Worm (Caenorhabditis elegans) whole organism, L2 larva: Measurements from ENCODE around the gene pri-1.

Experiments
- C34F6.9 ChIP-seq: fragments of 150-350 bp; optimal IDR thresholded peaks from 2 replicates; lab custom pipeline; 2014; ENCODE audit warnings: missing biosample characterization, missing genetic modification characterization
- F13H6.1 ChIP-seq: sonication (generic microtip); optimal IDR thresholded peaks from 2 replicates; lab custom pipeline; 2016; ENCODE audit warnings: missing genetic modification characterization, missing compliant biosample characterization
- R02D3.7 ChIP-seq: fragments of 150-350 bp; optimal IDR thresholded peaks from 2 replicates; lab custom pipeline; 2014; ENCODE audit warnings: missing biosample characterization, missing genetic modification characterization
- ZK546.5 ChIP-seq: sonication (generic microtip); optimal IDR thresholded peaks from 2 replicates; lab custom pipeline; 2017; ENCODE audit warnings: missing biosample characterization, missing genetic modification characterization
- alr-1 ChIP-seq: fragments of 150-350 bp; optimal IDR thresholded peaks from 2 replicates; lab custom pipeline; 2014; ENCODE audit warnings: missing biosample characterization, missing genetic modification characterization
- aly-2 ChIP-seq: fragments of 150-350 bp; optimal IDR thresholded peaks from 2 replicates; lab custom pipeline; 2014; ENCODE audit warnings: missing biosample characterization, missing genetic modification characterization
- ama-1 ChIP-seq: fragments of 150-350 bp; optimal IDR thresholded peaks from 2 replicates; lab custom pipeline; 2018; ENCODE audit warnings: inconsistent platforms
- blmp-1 ChIP-seq: sonication (generic microtip); optimal IDR thresholded peaks from 2 replicates; lab custom pipeline; 2017; ENCODE audit warnings: missing genetic modification characterization, mild to moderate bottlenecking, missing compliant biosample characterization, antibody characterized with exemption, moderate library complexity; ENCODE audit not compliant: insufficient read depth
- ceh-16 ChIP-seq: fragments of 150-350 bp; optimal IDR thresholded peaks from 2 replicates; lab custom pipeline; 2014; ENCODE audit warnings: missing biosample characterization, missing genetic modification characterization
- dmd-4 ChIP-seq: sonication (generic microtip); optimal IDR thresholded peaks from 2 replicates; lab custom pipeline; 2017; ENCODE audit warnings: missing biosample characterization, missing genetic modification characterization
- elt-1 ChIP-seq: fragments of 150-350 bp; optimal IDR thresholded peaks from 2 replicates; lab custom pipeline; 2014; ENCODE audit warnings: missing biosample characterization, missing genetic modification characterization
- elt-3 ChIP-seq: sonication (generic microtip); optimal IDR thresholded peaks from 2 replicates; lab custom pipeline; 2017; ENCODE audit warnings: missing biosample characterization, missing genetic modification characterization
- gmeb-1 ChIP-seq: fragments of 150-350 bp; optimal IDR thresholded peaks from 2 replicates; lab custom pipeline; 2014; ENCODE audit warnings: missing biosample characterization, missing genetic modification characterization
- lsy-2 ChIP-seq, 2 experiments: fragments of 150-350 bp in 1 of 2; sonication (generic microtip) in 1 of 2; optimal IDR thresholded peaks; 2 replicates each; lab custom pipeline; 2014 to 2017; ENCODE audit warnings: missing biosample characterization in 2 of 2, missing genetic modification characterization in 2 of 2
- mab-5 ChIP-seq: fragments of 150-350 bp; optimal IDR thresholded peaks from 2 replicates; lab custom pipeline; 2014; ENCODE audit warnings: missing biosample characterization, missing genetic modification characterization
- mbf-1 ChIP-seq: sonication (generic microtip); optimal IDR thresholded peaks from 2 replicates; lab custom pipeline; 2017; ENCODE audit warnings: missing biosample characterization, missing genetic modification characterization
- mdl-1 ChIP-seq, 2 experiments: fragments of 150-350 bp in 1 of 2; sonication (generic microtip) in 1 of 2; optimal IDR thresholded peaks; 2 replicates each; lab custom pipeline; 2017; ENCODE audit warnings: missing biosample characterization in 2 of 2, missing genetic modification characterization in 2 of 2
- nhr-11 ChIP-seq: fragments of 150-350 bp; optimal IDR thresholded peaks from 2 replicates; lab custom pipeline; 2014; ENCODE audit warnings: missing biosample characterization, missing genetic modification characterization
- nhr-12 ChIP-seq: fragments of 150-350 bp; optimal IDR thresholded peaks from 2 replicates; lab custom pipeline; 2014; ENCODE audit warnings: missing biosample characterization, missing genetic modification characterization
- nhr-21 ChIP-seq: fragments of 150-350 bp; optimal IDR thresholded peaks from 2 replicates; lab custom pipeline; 2014; ENCODE audit warnings: missing biosample characterization, missing genetic modification characterization
- nhr-23 ChIP-seq: fragments of 150-350 bp; optimal IDR thresholded peaks from 2 replicates; lab custom pipeline; 2014; ENCODE audit warnings: missing biosample characterization, missing genetic modification reagents, missing genetic modification characterization
- nhr-237 ChIP-seq: fragments of 150-350 bp; optimal IDR thresholded peaks from 2 replicates; lab custom pipeline; 2014; ENCODE audit warnings: missing biosample characterization, missing genetic modification characterization
- nhr-25 ChIP-seq: fragments of 150-350 bp; sonication (generic microtip); optimal IDR thresholded peaks from 3 replicates; lab custom pipeline; 2014; ENCODE audit warnings: missing biosample characterization, missing genetic modification characterization
- nhr-6 ChIP-seq: fragments of 150-350 bp; optimal IDR thresholded peaks from 2 replicates; lab custom pipeline; 2014; ENCODE audit warnings: missing biosample characterization, missing genetic modification characterization
- peb-1 ChIP-seq: fragments of 150-350 bp; optimal IDR thresholded peaks from 2 replicates; lab custom pipeline; 2014; ENCODE audit warnings: missing biosample characterization, missing genetic modification characterization
- sem-4 ChIP-seq: fragments of 150-350 bp; optimal IDR thresholded peaks from 2 replicates; lab custom pipeline; 2014; ENCODE audit warnings: missing biosample characterization, missing genetic modification reagents, missing genetic modification characterization
- skn-1 ChIP-seq: sonication (generic microtip); optimal IDR thresholded peaks from 2 replicates; lab custom pipeline; 2017; ENCODE audit warnings: missing biosample characterization, missing genetic modification characterization
- sma-3 ChIP-seq: sonication (generic microtip); optimal IDR thresholded peaks from 2 replicates; lab custom pipeline; 2016; ENCODE audit warnings: missing genetic modification reagents, missing genetic modification characterization, missing compliant biosample characterization
- sma-9 ChIP-seq, 2 experiments: fragments of 150-350 bp in 1 of 2; sonication (generic microtip) in 1 of 2; optimal IDR thresholded peaks; 2 replicates each; lab custom pipeline; 2014 to 2016; ENCODE audit warnings: missing genetic modification characterization in 2 of 2, mild to moderate bottlenecking in 1 of 2, missing biosample characterization in 1 of 2, missing compliant biosample characterization in 1 of 2, missing genetic modification reagents in 1 of 2, moderate library complexity in 1 of 2
- snpc-4 ChIP-seq: fragments of 150-350 bp; optimal IDR thresholded peaks from 2 replicates; lab custom pipeline; 2014; ENCODE audit warnings: missing biosample characterization, missing genetic modification characterization
- unc-39 ChIP-seq: fragments of 150-350 bp; optimal IDR thresholded peaks from 2 replicates; lab custom pipeline; 2014; ENCODE audit warnings: missing biosample characterization, missing genetic modification characterization
- unc-55 ChIP-seq: fragments of 150-350 bp; sonication (generic microtip); optimal IDR thresholded peaks from 3 replicates; lab custom pipeline; 2014; ENCODE audit warnings: missing biosample characterization, missing genetic modification reagents, missing genetic modification characterization
- zag-1 ChIP-seq: fragments of 150-350 bp; optimal IDR thresholded peaks from 2 replicates; lab custom pipeline; 2014; ENCODE audit warnings: missing biosample characterization, missing genetic modification characterization
- ztf-11 ChIP-seq: sonication (generic microtip); optimal IDR thresholded peaks from 2 replicates; lab custom pipeline; 2017; ENCODE audit warnings: missing biosample characterization, missing genetic modification characterization

pri-1 gene

ce11 chrIII:9600645-9601044 lies 13.4 kb downstream of the pri-1 start, which contains the start of gene F58A4.2:
Gene F58A4.2, minus strand, starts transcription at chrIII:9600745.
- no peak for TF ChIP-seq ZK546.5 (tag; lab: Kevin White, UChicago)
- no peak for TF ChIP-seq sem-4 (tag; lab: Kevin White, UChicago)
- TF ChIP-seq aly-2 (tag; lab: Kevin White, UChicago): no peak
- TF ChIP-seq mdl-1 (tag; optimal IDR thresholded peaks at IDR 0.05; lab: Kevin White, UChicago): no peak
- TF ChIP-seq alr-1 (tag; lab: Kevin White, UChicago): no peak
- TF ChIP-seq peb-1 (tag; lab: Kevin White, UChicago): no peak
- TF ChIP-seq mbf-1 (tag; lab: Kevin White, UChicago): no peak
- TF ChIP-seq ama-1 (lab: Kevin White, UChicago): no peak
- TF ChIP-seq ztf-11 (tag; lab: Kevin White, UChicago): no peak
- TF ChIP-seq snpc-4: no peak
- TF ChIP-seq, all 48 proteins: peak for 0

- no peak for TF ChIP-seq C34F6.9 (tag; lab: Kevin White, UChicago)
- no peak for TF ChIP-seq ztf-11 (tag; lab: Kevin White, UChicago)
- TF ChIP-seq mab-5 (tag; lab: Kevin White, UChicago): no peak
- no peak for TF ChIP-seq sem-4 (tag; lab: Kevin White, UChicago)
- no peak for TF ChIP-seq skn-1 (tag; lab: Kevin White, UChicago)
- no peak for TF ChIP-seq sma-3 (GFP tag; lab: Kevin White, UChicago)
- no peak for TF ChIP-seq elt-1 (tag; lab: Kevin White, UChicago)
- TF ChIP-seq nhr-25 (tag; lab: Kevin White, UChicago): no peak
- TF ChIP-seq gmeb-1 (tag; lab: Kevin White, UChicago): no peak
- TF ChIP-seq lsy-2 (tag; optimal IDR thresholded peaks at IDR 0.05; lab: Kevin White, UChicago): no peak
- TF ChIP-seq elt-3 (tag; lab: Kevin White, UChicago): no peak
- TF ChIP-seq mbf-1 (tag; lab: Kevin White, UChicago): no peak
- TF ChIP-seq, all 48 proteins: peak for 0
These were observed 15.9 kb downstream of the pri-1 start, which contains the start of gene F58A4.1 for ce11 chrIII:9598168-9598567. Gene F58A4.1, plus strand, starts transcription at chrIII:9598468.

ce11 chrIII:9597044-9597443 lies 17.0 kb downstream of the pri-1 start, which contains the start of gene C48B4.12:
Gene C48B4.12, plus strand, starts transcription at chrIII:9597344.
- TF ChIP-seq ceh-16 (tag; lab: Kevin White, UChicago): no peak
- no peak for TF ChIP-seq nhr-12 (tag; lab: Kevin White, UChicago)
- TF ChIP-seq R02D3.7 (tag; lab: Kevin White, UChicago): no peak
- no peak for TF ChIP-seq gmeb-1 (tag; lab: Kevin White, UChicago)
- TF ChIP-seq mbf-1 (tag; lab: Kevin White, UChicago): no peak
- TF ChIP-seq peb-1 (tag; lab: Kevin White, UChicago): no peak
- no peak for TF ChIP-seq nhr-21 (tag; lab: Kevin White, UChicago)
- no peak for TF ChIP-seq F13H6.1 (tag; lab: Kevin White, UChicago)
- no peak for TF ChIP-seq elt-3 (tag; lab: Kevin White, UChicago)
- no peak for TF ChIP-seq unc-55 (GFP tag; lab: Kevin White, UChicago)
- TF ChIP-seq unc-39 (tag; lab: Kevin White, UChicago): no peak
- no peak for TF ChIP-seq zag-1 (tag; lab: Kevin White, UChicago)
- no peak for TF ChIP-seq ztf-11 (tag; lab: Kevin White, UChicago)
- TF ChIP-seq, all 48 proteins: peak for 0

- TF ChIP-seq dmd-4 (tag; lab: Kevin White, UChicago) (no peak), elt-3 (tag; lab: Kevin White, UChicago) (no peak), elt-1 (tag; lab: Kevin White, UChicago) (no peak), sma-9 (GFP tag; optimal IDR thresholded peaks at IDR 0.05; lab: Kevin White, UChicago) (no peak), sma-9 (tag; optimal IDR thresholded peaks at IDR 0.05; lab: Kevin White, UChicago) (no peak), blmp-1 (no peak), R02D3.7 (tag; lab: Kevin White, UChicago) (no peak), nhr-11 (no peak), nhr-6 (tag; lab: Kevin White, UChicago) (no peak), alr-1 (tag; lab: Kevin White, UChicago) (no peak), nhr-237 (tag; lab: Kevin White, UChicago) (no peak), nhr-12 (tag; lab: Kevin White, UChicago) (no peak), skn-1 (tag; lab: Kevin White, UChicago) (no peak), nhr-23 (tag; lab: Kevin White, UChicago) (no peak)
- TF ChIP-seq, all 48 proteins: peak for 0
These were observed 18.5 kb downstream of the pri-1 start, which contains the start of gene rom-2 for ce11 chrIII:9595563-9595962. Gene rom-2, minus strand, starts transcription at chrIII:9595663.
